Fruit fly (Drosophila melanogaster) whole organism, prepupa: ENCODE results near the gene X11L.

Experiments used
- Blimp-1 ChIP-seq: fragments of 200-800 bp; sonication (Bioruptor generic); optimal IDR thresholded peaks from 3 replicates; lab custom pipeline; 2017; ENCODE audit warnings: missing biosample characterization, missing genetic modification characterization, mild to moderate bottlenecking, moderate library complexity, missing genetic modification reagents
- CG11294 ChIP-seq: fragments of 200-800 bp; sonication (Bioruptor generic); IDR thresholded peaks from 2 replicates; pipeline ENCODE4 v1.3.6; 2022; ENCODE audit warnings: missing biosample characterization, missing genetic modification characterization
- CG11762 ChIP-seq: fragments of 200-800 bp; sonication (Bioruptor generic); optimal IDR thresholded peaks from 3 replicates; lab custom pipeline; 2016; ENCODE audit warnings: missing biosample characterization, missing genetic modification characterization; ENCODE audit not compliant: insufficient read depth
- CG11902 ChIP-seq: fragments of 200-800 bp; sonication (Bioruptor generic); optimal IDR thresholded peaks from 3 replicates; lab custom pipeline; 2016; ENCODE audit warnings: missing biosample characterization, missing genetic modification characterization
- CG15336 ChIP-seq: fragments of 200-800 bp; sonication (Bioruptor generic); IDR thresholded peaks from 2 replicates; pipeline ENCODE4 v1.3.6; 2022; ENCODE audit warnings: missing biosample characterization, missing genetic modification characterization
- CG1621 ChIP-seq: fragments of 200-800 bp; sonication (Bioruptor generic); optimal IDR thresholded peaks from 3 replicates; lab custom pipeline; 2018; ENCODE audit warnings: missing biosample characterization, mild to moderate bottlenecking, missing genetic modification characterization
- CG16779 ChIP-seq: fragments of 200-800 bp; sonication (Bioruptor generic); optimal IDR thresholded peaks from 3 replicates; lab custom pipeline; 2017; ENCODE audit warnings: missing biosample characterization, mild to moderate bottlenecking, missing genetic modification characterization
- CG3032 ChIP-seq: fragments of 200-800 bp; optimal IDR thresholded peaks from 2 replicates; lab custom pipeline; 2019; ENCODE audit warnings: missing biosample characterization, mild to moderate bottlenecking, missing genetic modification characterization, moderate library complexity
- CG31627 ChIP-seq: fragments of 200-800 bp; sonication (Bioruptor generic); optimal IDR thresholded peaks from 3 replicates; lab custom pipeline; 2016; ENCODE audit warnings: missing biosample characterization, missing genetic modification characterization
- CG32006 ChIP-seq: fragments of 200-800 bp; sonication (Bioruptor generic); optimal IDR thresholded peaks from 3 replicates; lab custom pipeline; 2017; ENCODE audit warnings: missing biosample characterization, mild to moderate bottlenecking, missing genetic modification characterization
- CG34406 ChIP-seq: fragments of 200-800 bp; sonication (Bioruptor generic); optimal IDR thresholded peaks from 3 replicates; lab custom pipeline; 2016; ENCODE audit warnings: missing biosample characterization, missing genetic modification characterization
- CG3919 ChIP-seq: fragments of 200-800 bp; sonication (Bioruptor generic); optimal IDR thresholded peaks from 3 replicates; lab custom pipeline; 2016; ENCODE audit warnings: missing biosample characterization, missing genetic modification characterization
- CG4318 ChIP-seq: fragments of 200-800 bp; sonication (Bioruptor generic); optimal IDR thresholded peaks from 3 replicates; lab custom pipeline; 2017; ENCODE audit warnings: missing biosample characterization, mild to moderate bottlenecking, missing genetic modification characterization
- CG6276 ChIP-seq: fragments of 200-800 bp; sonication (Bioruptor generic); optimal IDR thresholded peaks from 2 replicates; lab custom pipeline; 2017; ENCODE audit warnings: missing biosample characterization, mild to moderate bottlenecking, missing genetic modification characterization
- CG6792 ChIP-seq: fragments of 200-800 bp; sonication (Bioruptor generic); optimal IDR thresholded peaks from 3 replicates; lab custom pipeline; 2016; ENCODE audit warnings: missing biosample characterization, missing genetic modification characterization
- CG7368 ChIP-seq: fragments of 200-800 bp; sonication (Bioruptor generic); optimal IDR thresholded peaks from 3 replicates; lab custom pipeline; 2016; ENCODE audit warnings: missing biosample characterization, missing genetic modification characterization
- CG8319 ChIP-seq: fragments of 200-800 bp; sonication (Bioruptor generic); optimal IDR thresholded peaks from 3 replicates; lab custom pipeline; 2016; ENCODE audit warnings: missing biosample characterization, missing genetic modification characterization
- CG8632 ChIP-seq: fragments of 200-800 bp; sonication (Bioruptor generic); optimal IDR thresholded peaks from 3 replicates; lab custom pipeline; 2016; ENCODE audit warnings: missing biosample characterization, missing genetic modification characterization
- Eip78C ChIP-seq: fragments of 200-800 bp; sonication (Bioruptor generic); peaks from one replicate; lab custom pipeline; 2016; ENCODE audit warnings: missing biosample characterization, missing genetic modification characterization
- Eip93F ChIP-seq: fragments of 200-800 bp; sonication (Bioruptor generic); optimal IDR thresholded peaks from 2 replicates; lab custom pipeline; 2016; ENCODE audit warnings: missing biosample characterization, mild to moderate bottlenecking, missing genetic modification characterization
- Ets96B ChIP-seq: fragments of 200-800 bp; optimal IDR thresholded peaks from 2 replicates; lab custom pipeline; 2019; ENCODE audit warnings: missing biosample characterization, mild to moderate bottlenecking, missing genetic modification characterization, moderate library complexity
- Gug ChIP-seq: fragments of 200-800 bp; sonication (Bioruptor generic); IDR thresholded peaks from 2 replicates; pipeline ENCODE4 v1.3.6; 2022; ENCODE audit warnings: missing biosample characterization, missing genetic modification characterization
- Hr39 ChIP-seq: fragments of 200-800 bp; sonication (Bioruptor generic); optimal IDR thresholded peaks from 2 replicates; lab custom pipeline; 2016; ENCODE audit warnings: missing biosample characterization, missing genetic modification characterization
- Hr4 ChIP-seq: fragments of 200-800 bp; sonication (Bioruptor generic); optimal IDR thresholded peaks from 3 replicates; lab custom pipeline; 2016; ENCODE audit warnings: missing biosample characterization, missing genetic modification characterization
- Lpt ChIP-seq: fragments of 200-800 bp; sonication (Bioruptor generic); optimal IDR thresholded peaks from 3 replicates; lab custom pipeline; 2016; ENCODE audit warnings: missing biosample characterization, missing genetic modification characterization
- Met ChIP-seq: fragments of 200-800 bp; sonication (Bioruptor generic); optimal IDR thresholded peaks from 3 replicates; lab custom pipeline; 2016; ENCODE audit warnings: missing biosample characterization, missing genetic modification characterization
- Smox ChIP-seq: fragments of 200-800 bp; sonication (Bioruptor generic); optimal IDR thresholded peaks from 3 replicates; lab custom pipeline; 2016; ENCODE audit warnings: missing biosample characterization, missing genetic modification characterization
- Sox102F ChIP-seq: fragments of 200-800 bp; sonication (Bioruptor generic); optimal IDR thresholded peaks from 2 replicates; lab custom pipeline; 2016; ENCODE audit warnings: missing biosample characterization, mild to moderate bottlenecking, missing genetic modification characterization
- Sox14 ChIP-seq: fragments of 200-800 bp; sonication (Bioruptor generic); optimal IDR thresholded peaks from 3 replicates; lab custom pipeline; 2016; ENCODE audit warnings: missing biosample characterization, missing genetic modification characterization
- achi ChIP-seq: fragments of 200-800 bp; sonication (Bioruptor generic); optimal IDR thresholded peaks from 3 replicates; lab custom pipeline; 2016; ENCODE audit warnings: missing biosample characterization, missing genetic modification characterization
- acj6 ChIP-seq: fragments of 200-800 bp; sonication (Bioruptor generic); optimal IDR thresholded peaks from 3 replicates; lab custom pipeline; 2016; ENCODE audit warnings: missing biosample characterization, missing genetic modification characterization
- cyc ChIP-seq: fragments of 200-800 bp; sonication (Bioruptor generic); optimal IDR thresholded peaks from 3 replicates; lab custom pipeline; 2016; ENCODE audit warnings: missing biosample characterization, missing genetic modification characterization
- dac ChIP-seq: fragments of 200-800 bp; sonication (Bioruptor generic); optimal IDR thresholded peaks from 2 replicates; lab custom pipeline; 2017; ENCODE audit warnings: missing biosample characterization, mild to moderate bottlenecking, missing genetic modification characterization
- dsx ChIP-seq: fragments of 200-800 bp; optimal IDR thresholded peaks from 3 replicates; lab custom pipeline; 2019; ENCODE audit warnings: missing biosample characterization, mild to moderate bottlenecking, missing genetic modification characterization, moderate library complexity; ENCODE audit not compliant: poor library complexity, severe bottlenecking
- eg ChIP-seq: fragments of 200-800 bp; sonication (Bioruptor generic); IDR thresholded peaks from 3 replicates; pipeline ENCODE4 v1.3.6; 2022; ENCODE audit warnings: missing biosample characterization, missing genetic modification characterization
- esn ChIP-seq: fragments of 200-800 bp; sonication (Bioruptor generic); optimal IDR thresholded peaks from 2 replicates; lab custom pipeline; 2016; ENCODE audit warnings: missing biosample characterization, mild to moderate bottlenecking, missing genetic modification characterization, moderate library complexity
- fd59A ChIP-seq: fragments of 200-800 bp; sonication (Bioruptor generic); optimal IDR thresholded peaks from 2 replicates; lab custom pipeline; 2017; ENCODE audit warnings: missing biosample characterization, mild to moderate bottlenecking, missing genetic modification characterization, missing genetic modification reagents
- lz ChIP-seq: fragments of 200-800 bp; sonication (Bioruptor generic); optimal IDR thresholded peaks from 3 replicates; lab custom pipeline; 2016; ENCODE audit warnings: missing biosample characterization, missing genetic modification characterization
- pdm3 ChIP-seq: fragments of 200-800 bp; sonication (Bioruptor generic); optimal IDR thresholded peaks from 3 replicates; lab custom pipeline; 2016; ENCODE audit warnings: missing biosample characterization, missing genetic modification characterization
- salr ChIP-seq, 2 experiments: fragments of 200-800 bp; sonication (Bioruptor generic); optimal IDR thresholded peaks; 3 replicates each; lab custom pipeline; 2016 to 2018; ENCODE audit warnings: missing biosample characterization in 2 of 2, missing genetic modification characterization in 2 of 2, mild to moderate bottlenecking in 1 of 2
- spab ChIP-seq: fragments of 200-800 bp; sonication (Bioruptor generic); optimal IDR thresholded peaks from 2 replicates; lab custom pipeline; 2017; ENCODE audit warnings: missing biosample characterization, mild to moderate bottlenecking, missing genetic modification characterization, missing genetic modification reagents
- ss ChIP-seq, 2 experiments: fragments of 200-800 bp; sonication (Bioruptor generic); optimal IDR thresholded peaks; 2 replicates in 1 of 2; 3 replicates in 1 of 2; lab custom pipeline; 2017 to 2018; ENCODE audit warnings: mild to moderate bottlenecking in 2 of 2, missing biosample characterization in 2 of 2, missing genetic modification characterization in 2 of 2, moderate library complexity in 1 of 2
- svp ChIP-seq: fragments of 200-800 bp; sonication (Bioruptor generic); peaks from one replicate; lab custom pipeline; 2016; ENCODE audit warnings: missing biosample characterization, missing genetic modification characterization
- topi ChIP-seq: fragments of 200-800 bp; sonication (Bioruptor generic); optimal IDR thresholded peaks from 3 replicates; lab custom pipeline; 2016; ENCODE audit warnings: missing biosample characterization, missing genetic modification characterization

X11L gene

dm6 chrX:17627090-17627992, 27.9 kb downstream of the X11L start, which contains the start of gene stas (continued):
- no peak for TF ChIP-seq CG11902 (GFP tag; lab: Kevin White, UChicago)
- TF ChIP-seq CG3032, result no peak
- TF ChIP-seq topi (GFP tag; lab: Kevin White, UChicago), result peak; percentile 8
- no peak for TF ChIP-seq CG15336 (GFP tag; lab: Robert Waterston, UW)
- TF ChIP-seq CG6792 (GFP tag; lab: Kevin White, UChicago), result no peak
- no peak for TF ChIP-seq CG1621 (tag; lab: Kevin White, UChicago)
- no peak for TF ChIP-seq salr (GFP tag; optimal IDR thresholded peaks at IDR 0.05; lab: Kevin White, UChicago)
- TF ChIP-seq CG11294 (GFP tag; lab: Robert Waterston, UW), result no peak
- TF ChIP-seq fd59A (GFP tag; lab: Kevin White, UChicago), result no peak
- no peak for TF ChIP-seq spab (GFP tag; lab: Kevin White, UChicago)
- no peak for TF ChIP-seq Smox (GFP tag; lab: Kevin White, UChicago)
- TF ChIP-seq lz (GFP tag; lab: Kevin White, UChicago), result no peak
- peak; percentile 35 for TF ChIP-seq Sox14
- TF ChIP-seq CG8319 (GFP tag; lab: Kevin White, UChicago), result no peak
- peak; percentile 19 for TF ChIP-seq pdm3 (GFP tag; lab: Kevin White, UChicago)
- no peak for TF ChIP-seq eg (GFP tag; lab: Robert Waterston, UW)
- no peak for TF ChIP-seq esn
- TF ChIP-seq Ets96B (tag; lab: Kevin White, UChicago), result no peak
- TF ChIP-seq CG6276, result no peak
- peak; percentile 45 for TF ChIP-seq svp (GFP tag; lab: Kevin White, UChicago)
- TF ChIP-seq Sox102F (GFP tag; lab: Kevin White, UChicago), result no peak
- peak; percentile 3 for TF ChIP-seq Eip93F (GFP tag; lab: Kevin White, UChicago)
- TF ChIP-seq CG7368, result no peak
- no peak for TF ChIP-seq cyc (GFP tag; lab: Kevin White, UChicago)
- TF ChIP-seq CG32006, result no peak
- no peak for TF ChIP-seq Hr4 (GFP tag; lab: Kevin White, UChicago)
- TF ChIP-seq Blimp-1 (GFP tag; lab: Kevin White, UChicago), result no peak
- TF ChIP-seq CG11762 (GFP tag; lab: Kevin White, UChicago), result no peak
- TF ChIP-seq Eip78C, result peak; percentile 77
- no peak for TF ChIP-seq dac (GFP tag; lab: Kevin White, UChicago)
- no peak for TF ChIP-seq CG3919 (GFP tag; lab: Kevin White, UChicago)
- TF ChIP-seq ss (GFP tag; optimal IDR thresholded peaks at IDR 0.05; lab: Kevin White, UChicago), result peak in 1 of 2 experiments; percentile 28
- no peak for TF ChIP-seq CG34406
- TF ChIP-seq Gug (GFP tag; lab: Robert Waterston, UW), result no peak

DNA sequence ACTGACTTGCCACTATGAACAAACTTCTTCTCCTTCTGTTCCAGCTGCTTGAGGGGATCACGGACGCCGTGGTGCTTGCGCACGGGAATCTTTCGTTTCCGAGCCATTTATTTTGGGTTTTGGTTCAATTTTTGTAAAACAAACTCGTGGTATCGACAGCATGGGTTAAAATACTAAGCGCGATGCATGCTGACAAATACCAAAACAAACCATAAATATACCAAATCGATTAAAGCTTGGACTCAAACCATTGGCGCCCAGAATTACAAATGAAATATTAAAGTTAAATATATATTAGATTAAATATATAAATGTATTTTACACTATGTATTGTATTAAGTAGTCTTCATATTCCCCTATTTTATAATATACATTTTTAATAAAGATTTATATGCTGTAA, 29.9 kb downstream of the X11L start, which contains the start of gene CG8326:
Gene CG8326, minus strand, starts transcription at position 176 of the 400 bp plus-strand sequence.
- TF ChIP-seq dac (GFP tag; lab: Kevin White, UChicago), result no peak
- no peak for TF ChIP-seq Lpt (GFP tag; lab: Kevin White, UChicago)
- no peak for TF ChIP-seq acj6 (GFP tag; lab: Kevin White, UChicago)
- TF ChIP-seq pdm3 (GFP tag; lab: Kevin White, UChicago), result no peak

DNA sequence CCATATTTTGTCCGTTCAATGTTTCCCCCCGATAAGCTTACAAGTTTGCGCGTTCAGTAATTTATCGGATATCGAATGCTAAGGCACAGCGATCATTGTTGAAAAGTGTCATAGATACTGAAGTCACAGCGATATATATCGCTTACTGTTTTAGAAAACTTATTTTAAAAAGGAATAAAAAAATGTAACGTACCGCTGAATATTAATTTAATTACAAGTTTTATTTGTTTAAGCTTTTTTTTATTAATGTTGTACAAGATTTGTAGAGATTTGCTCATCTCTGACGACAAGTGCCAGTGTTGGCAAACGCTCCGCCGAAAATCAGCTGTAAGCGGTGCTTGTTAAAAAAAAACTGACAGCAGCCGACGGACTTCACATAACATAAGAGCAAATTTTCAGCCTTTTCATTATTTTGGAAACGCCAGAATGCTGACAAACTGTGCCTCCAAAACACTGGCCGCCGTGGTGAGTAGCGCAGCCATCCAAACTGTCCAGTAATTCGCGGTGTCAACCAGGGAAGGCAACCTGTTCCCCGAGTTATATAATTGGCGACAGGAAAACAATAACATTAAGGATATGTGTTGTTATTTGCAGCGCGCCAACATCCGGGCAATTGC, 32.7 kb downstream of the X11L start, which contains the start of the genes corolla and ND-24:
Gene corolla, minus strand, starts transcription at position 52 of the 617 bp plus-strand sequence.
Gene ND-24, plus strand, starts transcription at position 94 of the 617 bp plus-strand sequence.
- TF ChIP-seq Smox (GFP tag; lab: Kevin White, UChicago) (no peak), dsx (peak; percentile 15), Hr4 (GFP tag; lab: Kevin White, UChicago) (peak; percentile 80), Met (GFP tag; lab: Kevin White, UChicago) (no peak), dac (GFP tag; lab: Kevin White, UChicago) (peak; percentile 10), cyc (GFP tag; lab: Kevin White, UChicago) (peak; percentile 82), fd59A (GFP tag; lab: Kevin White, UChicago) (peak; percentile 34), CG3919 (GFP tag; lab: Kevin White, UChicago) (no peak), CG11294 (GFP tag; lab: Robert Waterston, UW) (peak; percentile 43; the same call in 1 of the 2 replicates), CG8319 (GFP tag; lab: Kevin White, UChicago) (peak; percentile 34), CG4318 (GFP tag; lab: Kevin White, UChicago) (no peak), CG8632 (peak; percentile 44), Hr39 (no peak), CG11762 (GFP tag; lab: Kevin White, UChicago) (no peak), CG6792 (GFP tag; lab: Kevin White, UChicago) (peak; percentile 67), Sox14 (peak; percentile 71), CG31627 (peak; percentile 81), Sox102F (GFP tag; lab: Kevin White, UChicago) (no peak), achi (GFP tag; lab: Kevin White, UChicago) (peak; percentile 90), CG16779 (tag; lab: Kevin White, UChicago) (no peak), spab (GFP tag; lab: Kevin White, UChicago) (no peak)
